Worm (Caenorhabditis elegans) whole organism, mixed stage, embryonic: ENCODE data around the gene C18H2.5.

Experiments used
- bed-3 ChIP-seq: fragments of 200-800 bp; sonication (Bioruptor generic); optimal IDR thresholded peaks from 3 replicates; lab custom pipeline; 2018; ENCODE audit warnings: mild to moderate bottlenecking, missing genetic modification characterization, moderate library complexity, missing compliant biosample characterization
- blmp-1 ChIP-seq: fragments of 150-350 bp; optimal IDR thresholded peaks from 2 replicates; lab custom pipeline; 2014; ENCODE audit warnings: missing biosample characterization, missing genetic modification characterization
- ceh-39 ChIP-seq: fragments of 150-350 bp; optimal IDR thresholded peaks from 2 replicates; lab custom pipeline; 2014; ENCODE audit warnings: missing biosample characterization, missing genetic modification characterization
- ceh-43 ChIP-seq: fragments of 200-800 bp; sonication (Bioruptor generic); optimal IDR thresholded peaks from 2 replicates; lab custom pipeline; 2018; ENCODE audit warnings: mild to moderate bottlenecking, missing genetic modification characterization, moderate library complexity, missing compliant biosample characterization
- ceh-83 ChIP-seq: fragments of 200-800 bp; sonication (Bioruptor generic); optimal IDR thresholded peaks from 2 replicates; lab custom pipeline; 2018; ENCODE audit warnings: mild to moderate bottlenecking, missing genetic modification characterization, missing compliant biosample characterization
- ces-1 ChIP-seq: fragments of 150-350 bp; optimal IDR thresholded peaks from 2 replicates; lab custom pipeline; 2014; ENCODE audit warnings: missing biosample characterization, missing genetic modification reagents, missing genetic modification characterization
- cnd-1 ChIP-seq: fragments of 200-800 bp; sonication (Bioruptor generic); optimal IDR thresholded peaks from 2 replicates; lab custom pipeline; 2018; ENCODE audit warnings: mild to moderate bottlenecking, missing genetic modification characterization, missing compliant biosample characterization
- drap-1 ChIP-seq: fragments of 200-800 bp; sonication (Bioruptor generic); optimal IDR thresholded peaks from 3 replicates; lab custom pipeline; 2018; ENCODE audit warnings: mild to moderate bottlenecking, missing genetic modification characterization, missing compliant biosample characterization
- elt-1 ChIP-seq: sonication (generic microtip); optimal IDR thresholded peaks from 2 replicates; lab custom pipeline; 2017; ENCODE audit warnings: missing genetic modification characterization, mild to moderate bottlenecking, missing compliant biosample characterization, antibody characterized with exemption, moderate library complexity, borderline replicate concordance; ENCODE audit not compliant: insufficient read depth
- flh-1 ChIP-seq: fragments of 200-800 bp; sonication (Bioruptor generic); optimal IDR thresholded peaks from 2 replicates; lab custom pipeline; 2018; ENCODE audit warnings: mild to moderate bottlenecking, missing genetic modification characterization, moderate library complexity, missing compliant biosample characterization
- ham-2 ChIP-seq: fragments of 200-800 bp; sonication (Bioruptor generic); optimal IDR thresholded peaks from 2 replicates; lab custom pipeline; 2018; ENCODE audit warnings: mild to moderate bottlenecking, missing genetic modification characterization, missing compliant biosample characterization
- hlh-1 ChIP-seq: fragments of 150-350 bp; optimal IDR thresholded peaks from 2 replicates; lab custom pipeline; 2014; ENCODE audit warnings: missing biosample characterization, missing genetic modification reagents, missing genetic modification characterization
- lin-13 ChIP-seq: fragments of 150-350 bp; optimal IDR thresholded peaks from 2 replicates; lab custom pipeline; 2014; ENCODE audit warnings: missing biosample characterization, missing genetic modification characterization
- lsy-2 ChIP-seq: fragments of 150-350 bp; optimal IDR thresholded peaks from 2 replicates; lab custom pipeline; 2014; ENCODE audit warnings: missing biosample characterization, missing genetic modification characterization
- mab-5 ChIP-seq: fragments of 150-350 bp; optimal IDR thresholded peaks from 2 replicates; lab custom pipeline; 2014; ENCODE audit warnings: missing biosample characterization, missing genetic modification characterization
- nhr-12 ChIP-seq: fragments of 150-350 bp; optimal IDR thresholded peaks from 2 replicates; lab custom pipeline; 2014; ENCODE audit warnings: missing biosample characterization, missing genetic modification characterization
- nhr-2 ChIP-seq: fragments of 150-350 bp; optimal IDR thresholded peaks from 2 replicates; lab custom pipeline; 2014; ENCODE audit warnings: missing biosample characterization, missing genetic modification characterization
- pha-4 ChIP-seq: fragments of 150-350 bp; optimal IDR thresholded peaks from 2 replicates; lab custom pipeline; 2018; ENCODE audit warnings: missing biosample characterization, missing genetic modification reagents, missing genetic modification characterization
- sem-2 ChIP-seq: fragments of 200-800 bp; sonication (Bioruptor generic); optimal IDR thresholded peaks from 2 replicates; lab custom pipeline; 2018; ENCODE audit warnings: mild to moderate bottlenecking, missing genetic modification characterization, missing compliant biosample characterization
- snpc-4 ChIP-seq: fragments of 150-350 bp; optimal IDR thresholded peaks from 2 replicates; lab custom pipeline; 2014; ENCODE audit warnings: missing biosample characterization, missing genetic modification characterization
- tbx-8 ChIP-seq: fragments of 200-800 bp; sonication (Bioruptor generic); optimal IDR thresholded peaks from 2 replicates; lab custom pipeline; 2018; ENCODE audit warnings: mild to moderate bottlenecking, missing genetic modification characterization, moderate library complexity, missing compliant biosample characterization
- unc-120 ChIP-seq: sonication (generic microtip); optimal IDR thresholded peaks from 2 replicates; lab custom pipeline; 2017; ENCODE audit warnings: missing genetic modification characterization, missing compliant biosample characterization; ENCODE audit not compliant: poor library complexity, severe bottlenecking
- unc-39 ChIP-seq: fragments of 150-350 bp; optimal IDR thresholded peaks from 2 replicates; lab custom pipeline; 2014; ENCODE audit warnings: missing biosample characterization, missing genetic modification characterization
- unc-62 ChIP-seq: fragments of 150-350 bp; optimal IDR thresholded peaks from 2 replicates; lab custom pipeline; 2014; ENCODE audit warnings: missing biosample characterization, missing genetic modification reagents, missing genetic modification characterization
- zip-8 ChIP-seq: fragments of 150-350 bp; optimal IDR thresholded peaks from 2 replicates; lab custom pipeline; 2014; ENCODE audit warnings: missing biosample characterization, missing genetic modification characterization

Gene C18H2.5

DNA sequence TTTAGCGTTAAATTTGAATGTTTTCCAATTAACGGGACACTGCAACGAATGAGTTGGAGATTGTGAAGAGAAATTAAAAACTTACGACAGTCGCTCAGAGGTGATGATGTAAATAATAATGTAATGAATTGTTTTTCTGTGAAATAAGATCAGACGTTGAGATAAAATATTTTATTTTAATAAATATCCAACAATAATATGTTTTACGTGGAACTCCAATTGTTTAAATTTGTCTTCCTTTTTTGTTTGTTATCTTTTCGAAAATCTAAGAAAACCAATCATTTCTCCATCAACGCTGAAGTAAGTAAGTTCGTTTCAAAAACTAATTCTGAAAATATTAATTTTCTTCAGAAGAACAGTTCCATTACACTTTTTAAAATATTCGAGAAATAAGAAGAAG is at the start of gene C18H2.5:
Gene C18H2.5 (minus strand): TSS at position 101 of the 400 bp plus-strand sequence.
- TF ChIP-seq ces-1 (GFP tag; lab: Kevin White, UChicago) (no peak), ham-2 (GFP tag; lab: Kevin White, UChicago) (no peak), unc-120 (tag; lab: Kevin White, UChicago) (no peak), nhr-12 (tag; lab: Kevin White, UChicago) (no peak), elt-1 (tag; lab: Kevin White, UChicago) (no peak), mab-5 (tag; lab: Kevin White, UChicago) (no peak), sem-2 (GFP tag; lab: Kevin White, UChicago) (no peak)

DNA sequence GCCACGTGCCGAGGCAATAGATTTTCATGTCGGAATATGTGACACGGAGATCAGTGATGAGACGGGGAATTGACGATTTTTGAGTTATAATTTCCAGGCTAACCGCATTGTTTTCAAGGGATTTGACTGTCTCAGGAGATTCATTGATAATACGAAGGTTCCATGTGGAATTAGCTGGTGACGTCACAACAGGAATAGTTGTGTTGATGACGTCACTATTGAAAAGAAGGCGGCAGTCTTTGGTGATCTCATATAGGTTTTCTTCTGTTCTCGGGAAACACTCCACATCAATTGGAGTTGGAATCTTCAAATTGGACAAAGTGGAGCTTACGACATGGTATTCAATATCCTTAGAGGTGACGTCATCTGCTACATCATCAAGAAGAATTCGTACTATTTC is 49.0 kb upstream of the C18H2.5 start:
- TF ChIP-seq zip-8 (tag; lab: Kevin White, UChicago): peak; percentile 96
- TF ChIP-seq ceh-43: no peak
- no peak for TF ChIP-seq lsy-2 (tag; lab: Kevin White, UChicago)
- TF ChIP-seq nhr-12 (tag; lab: Kevin White, UChicago): no peak
- TF ChIP-seq, all 35 proteins: peak for 1

DNA sequence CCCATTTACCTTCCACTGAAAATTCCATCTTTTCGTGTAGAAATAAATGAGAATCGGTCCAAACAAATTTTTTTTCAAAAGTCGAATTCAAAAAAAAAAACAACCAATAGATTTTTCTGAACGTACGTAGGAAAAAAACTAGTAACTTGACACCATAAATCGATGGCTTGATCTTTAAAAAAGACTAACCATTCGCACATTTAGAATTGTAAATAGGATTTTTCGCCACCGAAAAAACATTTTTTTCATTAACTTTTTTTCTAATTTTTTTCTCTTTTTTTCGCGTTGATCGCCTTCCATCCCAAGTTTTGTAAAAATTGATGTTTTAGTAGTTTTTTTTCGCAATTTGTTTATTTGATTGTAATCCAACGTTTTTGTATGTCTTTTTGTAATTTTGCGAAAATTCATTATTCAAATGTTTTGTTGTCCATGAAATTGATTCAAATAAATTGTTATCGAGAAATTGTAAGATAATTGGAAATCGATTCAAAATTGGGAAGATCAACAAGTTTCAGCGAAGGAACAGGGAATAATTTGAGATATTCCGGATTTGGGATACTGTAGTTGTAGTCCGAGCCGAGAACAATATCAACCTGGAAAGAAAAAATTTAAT is 43.6 kb upstream of the C18H2.5 start:
- peak; percentile 18 for TF ChIP-seq ceh-83
- no peak for TF ChIP-seq drap-1 (GFP tag; lab: Kevin White, UChicago)
- peak; percentile 33 for TF ChIP-seq ces-1 (GFP tag; lab: Kevin White, UChicago)

DNA sequence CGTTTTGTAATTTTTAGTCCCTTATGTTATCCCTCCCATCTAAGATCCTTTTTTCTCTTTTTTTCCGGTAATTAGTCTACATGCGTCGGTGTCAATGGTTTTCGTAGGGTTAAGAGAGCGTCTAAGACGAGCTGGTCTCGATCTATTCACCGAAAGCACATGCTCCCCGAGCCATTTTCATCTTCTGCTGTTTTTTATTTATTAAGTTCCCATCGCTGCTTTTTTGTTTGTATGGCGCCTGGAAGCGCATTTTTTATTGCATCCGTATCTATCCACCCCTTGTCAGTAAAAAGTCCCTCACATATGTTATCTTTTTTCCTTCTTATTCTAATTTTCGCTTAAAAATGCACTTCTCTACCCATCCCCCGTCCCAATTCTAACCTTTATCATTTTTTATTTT is 42.6 kb upstream of the C18H2.5 start:
- TF ChIP-seq ceh-43 (no peak), unc-62 (GFP tag; lab: Kevin White, UChicago) (no peak), pha-4 (tag; lab: Kevin White, UChicago) (no peak), hlh-1 (no peak)

DNA sequence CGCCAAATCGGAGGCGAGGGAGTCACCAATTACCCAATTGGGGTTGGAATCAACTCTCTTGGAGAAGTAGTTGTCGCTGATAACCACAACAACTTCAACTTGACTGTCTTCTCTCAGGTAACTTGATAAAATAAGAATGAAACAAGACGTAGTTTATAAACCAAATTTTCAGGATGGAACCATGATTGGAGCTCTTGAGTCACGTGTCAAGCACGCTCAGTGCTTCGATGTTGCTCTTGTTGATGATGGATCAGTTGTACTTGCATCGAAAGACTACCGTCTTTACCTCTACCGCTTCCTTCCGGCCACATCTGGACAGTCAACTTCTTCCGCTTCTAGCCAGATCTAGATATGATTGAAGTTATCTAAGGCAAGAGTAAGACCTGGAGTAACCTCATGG is 41.8 kb upstream of the C18H2.5 start:
- no peak for TF ChIP-seq nhr-2
- no peak for TF ChIP-seq unc-62 (GFP tag; lab: Kevin White, UChicago)
- TF ChIP-seq ceh-39 (tag; lab: Kevin White, UChicago): no peak
- no peak for TF ChIP-seq pha-4 (tag; lab: Kevin White, UChicago)
- no peak for TF ChIP-seq flh-1 (GFP tag; lab: Kevin White, UChicago)
- no peak for TF ChIP-seq sem-2 (GFP tag; lab: Kevin White, UChicago)
- TF ChIP-seq bed-3 (GFP tag; lab: Kevin White, UChicago): no peak
- no peak for TF ChIP-seq unc-39 (tag; lab: Kevin White, UChicago)
- no peak for TF ChIP-seq unc-120 (tag; lab: Kevin White, UChicago)
- no peak for TF ChIP-seq drap-1 (GFP tag; lab: Kevin White, UChicago)
- no peak for TF ChIP-seq snpc-4 (tag; lab: Kevin White, UChicago)
- no peak for TF ChIP-seq nhr-12 (tag; lab: Kevin White, UChicago)
- no peak for TF ChIP-seq lin-13 (tag; lab: Kevin White, UChicago)
- no peak for TF ChIP-seq mab-5 (tag; lab: Kevin White, UChicago)

DNA sequence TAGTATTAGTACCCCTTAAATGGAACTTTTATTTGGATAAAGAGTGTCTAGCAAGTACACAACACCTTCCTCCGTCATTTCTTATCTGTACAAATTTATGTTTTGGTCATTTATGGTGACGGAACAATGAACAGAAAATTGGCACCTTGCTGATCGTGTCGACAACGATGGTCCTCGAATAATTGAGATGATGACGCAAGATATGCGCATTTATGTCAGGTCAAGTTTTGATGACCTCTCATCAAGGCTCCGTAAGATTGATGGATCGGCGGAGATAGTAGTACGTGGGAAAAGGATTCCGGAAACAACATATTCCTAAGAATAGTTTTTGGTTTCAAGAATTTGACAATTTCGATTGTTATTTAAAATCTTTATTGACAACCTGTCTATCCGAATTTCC is 39.9 kb upstream of the C18H2.5 start:
- TF ChIP-seq nhr-2 (peak; percentile 97), elt-1 (tag; lab: Kevin White, UChicago) (peak; percentile 87), blmp-1 (tag; lab: Kevin White, UChicago) (no peak), tbx-8 (GFP tag; lab: Kevin White, UChicago) (no peak), zip-8 (tag; lab: Kevin White, UChicago) (peak; percentile 66), unc-62 (GFP tag; lab: Kevin White, UChicago) (peak; percentile 94), sem-2 (GFP tag; lab: Kevin White, UChicago) (no peak), cnd-1 (no peak)

DNA sequence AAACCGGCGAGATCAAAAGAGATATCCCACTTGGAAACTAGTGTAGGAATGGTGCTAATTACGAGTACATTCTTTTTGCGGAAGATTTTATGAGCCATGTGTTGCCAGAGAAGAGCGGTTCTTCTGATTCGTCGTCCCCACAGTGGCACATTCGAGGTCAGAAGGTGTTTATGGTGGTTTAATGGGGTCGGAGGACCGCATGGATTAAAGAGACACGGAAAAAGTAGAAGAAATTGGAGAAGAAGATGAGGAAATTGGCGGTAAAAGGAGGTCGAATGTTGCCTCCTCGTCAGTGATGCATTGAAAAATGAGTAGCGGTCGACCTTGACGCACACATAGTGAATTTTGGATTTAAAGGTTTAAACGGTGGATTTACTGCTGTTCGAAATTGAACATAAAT is 39.4 kb upstream of the C18H2.5 start:
- no peak for TF ChIP-seq cnd-1
- TF ChIP-seq nhr-2: peak; percentile 27
- no peak for TF ChIP-seq ceh-43
- TF ChIP-seq ham-2 (GFP tag; lab: Kevin White, UChicago): peak; percentile 45
